Worm (Caenorhabditis elegans): ENCODE measurements around the gene srx-24.

DNA sequence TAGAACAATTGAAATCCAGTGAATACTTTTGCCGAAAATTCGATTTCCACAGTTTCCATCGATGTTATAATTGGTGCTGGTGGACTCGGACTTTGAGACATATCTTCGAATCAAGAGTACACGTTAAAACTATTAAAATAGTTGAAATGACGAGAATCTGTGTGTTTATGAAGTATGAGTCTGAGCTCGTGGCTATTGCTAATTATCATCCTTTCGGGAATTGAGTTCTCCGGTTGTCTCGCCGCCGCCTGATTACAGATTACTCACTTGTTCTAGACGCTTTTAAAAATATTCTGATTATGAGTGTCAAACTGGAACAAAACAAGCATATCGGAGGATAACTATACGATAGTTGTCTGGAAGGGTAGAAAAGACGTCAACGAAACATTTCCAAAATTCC lies 11.7 kb downstream of the srx-24 start, which contains the start of gene srg-56:
- TF ChIP-seq dao-5 (tag; optimal IDR thresholded peaks at IDR 0.05) (no peak), W03F9.2 (tag; optimal IDR thresholded peaks at IDR 0.05) (no peak), him-1 (tag; optimal IDR thresholded peaks at IDR 0.05) (no peak)

Data from whole organism, L4/young adult.